Worm (Caenorhabditis elegans) whole organism, L4/young adult: ENCODE measurements around the gene srh-282.

ENCODE experiments used
- W03F9.2 ChIP-seq: fragments of 150-350 bp; optimal IDR thresholded peaks from 2 replicates; lab custom pipeline; 2014; ENCODE audit warnings: missing biosample characterization, missing genetic modification characterization
- dao-5 ChIP-seq: sonication (generic microtip); optimal IDR thresholded peaks from 2 replicates; lab custom pipeline; 2016; ENCODE audit warnings: missing genotype, missing genetic modification characterization, moderate library complexity, missing compliant biosample characterization
- him-1 ChIP-seq: sonication (generic microtip); optimal IDR thresholded peaks from 2 replicates; lab custom pipeline; 2016; ENCODE audit warnings: missing genotype, missing genetic modification reagents, missing genetic modification characterization, missing compliant biosample characterization

Gene srh-282

DNA sequence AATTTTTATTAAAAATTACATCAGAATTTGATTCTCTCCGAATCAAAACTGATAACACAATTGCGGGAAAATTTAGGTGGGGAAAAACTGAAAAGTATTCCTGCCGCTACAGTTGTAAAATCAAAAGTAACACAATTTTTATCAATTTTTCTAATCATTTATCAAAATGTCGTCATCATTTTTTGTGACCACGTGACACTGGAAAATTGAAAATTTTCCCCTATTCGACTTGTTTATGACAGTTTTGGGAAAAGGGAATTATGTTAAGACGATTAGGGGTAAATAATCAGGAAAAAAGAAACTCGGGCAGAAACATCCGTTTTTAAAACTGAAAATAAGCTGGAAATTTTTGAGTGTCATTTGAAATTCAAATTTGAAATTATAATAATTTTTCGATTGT, 23.6 kb upstream of the srh-282 start:
- TF ChIP-seq him-1 (tag; lab: Kevin White, UChicago) (no peak), dao-5 (tag; lab: Kevin White, UChicago) (no peak), W03F9.2 (tag; lab: Kevin White, UChicago) (peak; percentile 27)

DNA sequence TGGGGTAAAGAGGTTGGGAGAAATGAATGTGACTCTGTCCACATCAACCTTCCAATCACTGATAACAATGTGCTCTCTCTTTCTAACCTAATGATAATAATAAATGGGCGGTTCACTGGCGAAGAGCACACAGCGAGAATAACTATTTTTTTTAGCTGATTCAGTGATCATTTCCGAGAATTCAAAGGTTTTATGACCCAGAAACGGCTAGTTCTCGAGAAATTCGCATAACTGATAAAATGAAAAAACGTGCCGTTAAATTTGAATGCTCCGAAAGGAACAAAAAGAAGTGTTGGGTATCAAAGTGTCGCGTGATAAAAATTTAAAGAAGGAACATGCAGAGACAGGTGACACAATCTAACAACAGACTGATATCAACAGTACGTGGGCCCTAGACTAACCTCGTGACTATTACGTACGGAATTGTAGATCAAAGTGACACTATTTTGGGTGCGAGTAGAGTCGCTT, 22.6 kb upstream of the srh-282 start:
- TF ChIP-seq him-1 (tag; lab: Kevin White, UChicago): no peak

DNA sequence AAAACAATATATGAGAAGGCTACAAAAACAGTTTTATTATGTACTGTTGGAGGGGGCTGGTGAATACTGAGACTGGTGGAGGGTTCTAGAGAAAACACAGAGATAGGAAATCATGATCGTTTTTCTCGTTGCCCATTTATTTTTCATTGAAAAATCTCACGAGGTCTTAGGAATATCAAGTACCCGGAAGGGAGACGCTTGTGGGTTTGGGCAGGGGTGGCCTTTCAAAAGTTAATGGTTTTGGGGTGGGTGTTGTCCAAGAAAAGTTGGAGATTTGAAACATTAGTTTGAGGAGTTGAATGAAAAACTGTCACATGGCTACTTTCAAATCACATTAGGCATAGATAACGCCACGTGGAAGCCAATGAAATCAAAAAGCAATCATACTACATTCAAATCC, 21.5 kb upstream of the srh-282 start:
- TF ChIP-seq him-1 (tag; lab: Kevin White, UChicago) (no peak), dao-5 (tag; lab: Kevin White, UChicago) (no peak), W03F9.2 (tag; lab: Kevin White, UChicago) (no peak)

DNA sequence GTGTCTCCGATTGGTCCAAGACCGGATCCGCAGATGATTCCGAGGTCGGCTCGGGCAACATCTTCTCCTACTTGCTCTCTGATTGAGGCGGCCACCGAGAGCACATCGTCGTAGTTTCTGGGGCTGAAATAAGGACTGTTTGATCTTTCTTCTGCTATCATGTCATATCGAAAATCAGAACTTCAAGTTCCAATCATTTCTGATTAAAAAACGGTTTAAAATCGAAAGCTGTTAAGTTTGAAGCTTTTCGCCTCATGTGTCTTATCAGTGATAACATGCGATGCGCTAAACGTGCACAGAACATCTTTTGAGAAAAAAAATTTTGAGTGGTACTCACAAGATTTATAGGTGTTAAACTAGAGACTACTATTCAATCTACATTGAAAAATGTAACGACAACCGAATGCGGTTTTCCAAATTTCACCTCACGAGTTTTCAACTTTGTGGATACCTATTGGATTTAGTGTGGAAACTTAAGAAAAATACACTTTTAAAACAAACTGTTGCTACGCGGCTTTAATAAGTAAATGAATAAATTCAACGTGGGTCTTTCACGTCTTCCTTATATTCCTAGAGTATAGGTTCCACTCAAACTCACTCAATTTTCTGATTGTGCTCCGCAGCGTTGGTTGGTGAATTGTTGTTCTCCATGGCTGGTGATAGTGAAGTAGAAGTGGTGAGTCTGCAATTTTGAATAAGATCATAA, 20.9 kb upstream of the srh-282 start:
- no peak for TF ChIP-seq him-1 (tag; lab: Kevin White, UChicago)
- TF ChIP-seq dao-5 (tag; lab: Kevin White, UChicago): no peak
- no peak for TF ChIP-seq W03F9.2 (tag; lab: Kevin White, UChicago)

DNA sequence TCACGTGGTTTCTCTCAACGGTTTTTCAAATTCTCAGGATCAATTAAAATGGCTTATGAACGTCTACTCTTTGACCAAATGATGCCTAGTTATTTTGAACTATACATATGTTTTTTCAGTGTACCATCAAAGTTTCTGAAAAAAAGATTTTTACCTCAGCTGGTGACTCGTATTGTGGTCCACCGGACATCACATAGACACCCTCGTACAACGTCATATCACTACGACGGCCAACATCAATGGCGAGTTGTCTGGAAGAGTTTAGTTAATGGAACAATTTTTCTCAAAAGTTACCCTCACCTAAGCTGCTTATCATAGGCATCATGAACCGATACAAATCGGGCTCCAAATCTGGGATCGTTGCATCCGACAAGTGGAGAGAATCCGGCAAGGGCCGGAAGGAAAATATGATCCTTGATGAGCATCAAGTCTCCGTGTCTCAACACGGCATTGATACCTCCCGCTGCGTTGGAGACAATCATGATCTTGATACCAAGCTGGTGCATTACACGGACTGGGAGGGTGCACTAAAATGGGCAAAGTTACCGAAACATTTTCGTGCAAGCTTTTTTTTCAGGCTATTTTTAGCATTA, 20.1 kb upstream of the srh-282 start:
- TF ChIP-seq W03F9.2 (tag; lab: Kevin White, UChicago) (no peak), him-1 (tag; lab: Kevin White, UChicago) (no peak), dao-5 (tag; lab: Kevin White, UChicago) (no peak)

DNA sequence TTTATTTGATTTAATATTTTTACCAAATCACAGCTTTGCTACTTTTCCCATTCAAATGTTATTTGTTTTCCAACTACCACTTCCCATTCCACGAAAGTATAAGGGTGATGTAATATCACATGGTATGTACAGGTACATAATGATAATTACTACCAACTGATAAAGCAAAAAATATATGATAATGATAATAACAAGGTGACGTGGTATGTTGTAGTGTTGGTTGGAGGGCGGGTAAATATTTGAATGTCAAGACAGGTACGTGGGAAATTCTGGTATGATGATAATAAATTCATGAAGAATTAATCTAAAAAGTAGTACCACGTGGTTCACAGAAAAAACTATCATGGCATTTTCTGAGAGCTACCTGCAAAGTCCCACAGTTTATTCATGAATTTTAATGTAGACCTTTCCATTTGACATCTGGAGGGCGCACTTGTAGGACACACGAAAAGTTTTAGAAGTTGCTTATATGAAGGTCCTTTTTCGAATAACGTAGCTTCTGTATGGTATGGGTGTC, 18.7 kb upstream of the srh-282 start:
- no peak for TF ChIP-seq W03F9.2 (tag; lab: Kevin White, UChicago)
- TF ChIP-seq him-1 (tag; lab: Kevin White, UChicago): no peak
- no peak for TF ChIP-seq dao-5 (tag; lab: Kevin White, UChicago)

DNA sequence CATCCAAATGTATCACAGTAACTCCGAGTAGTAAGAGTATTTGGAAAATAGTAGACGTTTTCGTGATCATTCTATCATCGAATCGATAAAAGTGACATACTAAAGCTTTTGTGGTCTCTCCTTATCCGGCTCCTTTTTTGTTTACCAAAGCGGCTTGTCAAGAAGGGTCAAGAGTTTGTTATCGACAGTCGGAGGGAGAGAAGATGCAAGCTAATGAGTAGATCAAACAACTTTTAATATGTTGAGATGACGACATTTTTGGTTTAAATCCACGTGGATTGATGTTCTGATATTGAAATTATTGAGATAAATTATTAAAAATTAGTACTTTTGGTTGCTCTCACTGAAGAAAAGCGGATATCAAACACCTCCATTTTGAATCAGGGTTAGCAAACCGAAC, 18.2 kb upstream of the srh-282 start, which contains the start of gene T21D12.7:
Gene T21D12.7 (minus strand): TSS at position 101 of the 400 bp plus-strand sequence.
- no peak for TF ChIP-seq W03F9.2 (tag; lab: Kevin White, UChicago)
- TF ChIP-seq him-1 (tag; lab: Kevin White, UChicago): no peak
- no peak for TF ChIP-seq dao-5 (tag; lab: Kevin White, UChicago)

DNA sequence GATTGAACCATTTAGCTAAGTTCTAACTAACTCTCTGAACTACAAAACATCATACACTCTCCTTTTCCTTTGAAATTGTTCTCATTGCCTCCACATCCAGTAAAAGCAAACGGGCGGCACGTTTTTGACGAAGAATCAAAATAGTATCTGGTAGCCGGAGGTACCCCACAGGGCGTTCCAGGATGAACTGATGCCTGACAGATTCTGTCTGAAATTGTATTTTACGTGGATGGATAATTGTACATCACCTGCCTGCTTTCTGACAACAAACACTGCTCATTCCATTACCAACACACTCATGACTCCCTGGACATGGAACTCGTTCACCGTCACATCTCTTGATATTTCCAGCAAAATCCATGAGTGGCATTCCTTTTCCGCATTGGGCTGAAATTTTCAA, 17.2 kb upstream of the srh-282 start:
- TF ChIP-seq him-1 (tag; lab: Kevin White, UChicago) (no peak), dao-5 (tag; lab: Kevin White, UChicago) (no peak), W03F9.2 (tag; lab: Kevin White, UChicago) (no peak)

DNA sequence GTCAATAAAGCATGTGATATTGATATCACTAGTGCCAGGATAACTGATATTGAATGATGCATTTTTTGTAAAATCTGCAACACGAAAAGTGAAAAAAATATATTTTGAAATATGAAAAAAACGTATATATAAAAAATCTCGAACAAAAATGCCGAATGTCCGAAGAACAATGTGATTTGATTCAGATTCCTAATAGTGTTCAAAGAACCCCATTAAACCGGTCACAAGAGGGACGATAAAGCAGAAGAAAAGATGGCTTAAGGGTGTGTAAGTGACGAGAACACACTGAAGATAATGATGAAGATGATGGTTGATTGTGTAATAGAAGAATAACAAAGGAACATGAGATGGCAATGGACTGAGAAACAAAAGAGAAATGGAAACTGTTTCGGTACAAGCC, 14.8 kb upstream of the srh-282 start, which contains the start of gene T21D12.14:
Gene T21D12.14 (minus strand): TSS at position 101 of the 400 bp plus-strand sequence.
- TF ChIP-seq W03F9.2 (tag; lab: Kevin White, UChicago): no peak
- TF ChIP-seq him-1 (tag; lab: Kevin White, UChicago): no peak
- TF ChIP-seq dao-5 (tag; lab: Kevin White, UChicago): no peak

DNA sequence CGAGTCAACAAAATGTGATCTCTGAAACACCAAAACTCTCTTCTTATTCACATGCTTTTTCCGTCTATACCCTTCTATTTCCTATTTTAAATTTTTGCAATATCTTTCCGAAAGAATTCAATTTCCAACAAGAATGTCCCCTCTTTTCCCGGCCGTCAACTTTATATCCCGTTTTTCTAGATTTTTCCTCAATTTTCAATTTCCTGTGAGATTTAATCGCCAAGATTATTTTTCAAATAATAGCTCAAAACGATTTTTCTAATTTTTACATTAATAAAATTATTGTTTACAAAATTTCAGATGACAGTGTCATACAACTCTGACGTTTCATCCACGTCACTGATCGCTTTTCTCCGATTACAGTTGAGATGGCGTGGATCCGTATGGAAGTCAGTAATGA, 10.1 kb upstream of the srh-282 start, which contains the start of gene best-19:
Gene best-19 (plus strand): TSS at position 301 of the 400 bp plus-strand sequence.
- TF ChIP-seq him-1 (tag; lab: Kevin White, UChicago): no peak
- TF ChIP-seq W03F9.2 (tag; lab: Kevin White, UChicago): no peak
- TF ChIP-seq dao-5 (tag; lab: Kevin White, UChicago): no peak

DNA sequence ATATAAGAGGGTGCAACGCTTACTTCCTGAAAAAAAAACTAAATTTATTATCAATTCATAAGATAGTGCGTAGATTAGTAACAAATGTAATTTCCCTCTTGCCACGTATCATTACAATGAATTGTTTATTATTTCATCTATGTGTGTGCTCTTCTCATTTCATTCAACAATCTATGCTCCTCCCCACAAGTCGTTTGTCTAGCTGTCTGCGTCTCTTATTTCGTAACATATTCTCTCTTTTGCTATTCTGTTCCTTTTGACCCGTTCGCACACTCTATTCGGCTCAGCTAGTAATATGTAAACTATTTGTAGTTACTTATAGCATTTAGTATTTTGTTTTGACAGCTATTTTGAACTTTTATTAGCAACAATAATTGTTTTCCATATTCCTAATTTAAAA, 8.8 kb upstream of the srh-282 start:
- TF ChIP-seq him-1 (tag; lab: Kevin White, UChicago) (no peak), dao-5 (tag; lab: Kevin White, UChicago) (no peak), W03F9.2 (tag; lab: Kevin White, UChicago) (no peak)

DNA sequence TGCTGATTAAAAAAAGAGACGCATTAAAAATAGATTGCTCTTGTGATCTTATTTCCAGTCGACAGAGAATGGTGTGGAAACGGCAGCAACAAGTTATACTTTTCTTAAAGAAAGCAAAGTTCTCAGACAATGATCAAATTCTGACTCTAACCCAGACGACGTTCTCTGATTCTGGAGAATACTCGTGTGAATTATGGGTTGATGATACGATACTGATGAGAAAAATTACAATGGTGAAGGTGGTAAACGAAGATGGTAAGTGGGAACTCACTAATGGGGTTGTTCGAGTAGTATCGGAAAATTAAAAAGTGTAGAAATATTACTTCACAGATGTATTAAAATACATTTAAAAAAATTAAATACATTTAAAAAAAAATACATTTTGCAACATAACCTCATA, 5.1 kb upstream of the srh-282 start:
- no peak for TF ChIP-seq him-1 (tag; lab: Kevin White, UChicago)
- TF ChIP-seq W03F9.2 (tag; lab: Kevin White, UChicago): no peak
- TF ChIP-seq dao-5 (tag; lab: Kevin White, UChicago): no peak

DNA sequence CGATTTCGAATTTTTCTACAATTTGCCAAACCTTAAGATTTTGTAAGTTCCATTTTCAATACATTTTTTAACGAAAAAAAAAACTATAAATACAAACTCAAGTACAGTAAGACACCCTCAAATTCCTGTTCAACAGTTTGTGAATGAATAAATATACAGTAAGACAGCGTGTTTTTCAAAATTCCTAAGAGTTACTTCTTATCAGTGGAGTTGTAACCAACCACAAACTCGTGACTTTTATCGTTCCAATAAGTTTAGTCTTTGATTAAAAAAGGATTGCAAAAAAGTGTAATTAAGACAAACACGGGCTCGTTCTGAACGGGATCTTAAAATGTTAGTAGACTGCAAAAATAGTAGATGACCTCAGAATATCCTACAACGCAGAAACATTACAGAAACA, 1.9 kb upstream of the srh-282 start:
- TF ChIP-seq him-1 (tag; lab: Kevin White, UChicago): no peak
- no peak for TF ChIP-seq dao-5 (tag; lab: Kevin White, UChicago)
- no peak for TF ChIP-seq W03F9.2 (tag; lab: Kevin White, UChicago)
